Fruit fly (Drosophila melanogaster): ENCODE results near the gene mRpS24.

Gene mRpS24

DNA sequence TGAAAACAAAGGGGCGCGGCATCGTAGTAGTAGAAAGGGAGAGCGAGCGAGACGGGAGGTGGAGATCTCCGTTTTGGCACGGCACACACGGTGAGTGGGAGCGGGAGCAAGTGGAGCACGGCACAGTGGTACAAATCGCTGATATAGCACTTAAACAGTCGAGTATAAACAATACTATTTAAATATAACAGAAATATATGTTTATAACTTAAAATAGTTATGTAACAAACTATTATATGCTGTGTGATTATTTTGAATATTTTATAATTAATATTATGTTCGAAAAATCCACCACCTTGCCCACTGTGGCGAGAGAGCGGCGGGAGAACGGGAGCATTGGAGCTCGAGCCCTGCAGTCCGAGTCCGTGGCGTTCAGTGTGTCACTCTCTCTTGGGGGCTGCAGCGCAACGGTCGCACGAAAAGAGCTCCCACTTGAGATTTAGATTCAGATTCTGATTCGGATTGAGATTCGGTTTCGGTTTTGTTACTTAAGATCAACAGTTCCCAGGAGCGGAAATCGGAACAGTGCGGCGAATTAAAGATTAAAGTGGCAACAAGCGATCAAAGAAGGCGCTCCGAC is 22.2 kb downstream of the mRpS24 start, which contains the start of gene Kal1 (continued):
- TF ChIP-seq Aef1 (GFP tag; IDR thresholded peaks at IDR 0.05) (peak; percentile 82), E2f2 (GFP tag; IDR thresholded peaks at IDR 0.05) (peak; percentile 78), nerfin-2 (GFP tag; IDR thresholded peaks at IDR 0.05; ENCODE audit: partially characterized antibody) (no peak), CG7963 (GFP tag; IDR thresholded peaks at IDR 0.05; ENCODE audit: partially characterized antibody) (no peak), CG16813 (GFP tag; IDR thresholded peaks at IDR 0.05; ENCODE audit: partially characterized antibody) (no peak), TFAM (GFP tag; optimal IDR thresholded peaks at IDR 0.05) (peak; percentile 63), sisA (GFP tag; IDR thresholded peaks at IDR 0.05) (peak; percentile 90), zen2 (GFP tag; IDR thresholded peaks at IDR 0.05; ENCODE audit: partially characterized antibody) (no peak), CG9437 (GFP tag; optimal IDR thresholded peaks at IDR 0.05) (peak; percentile 81), pb (GFP tag; optimal IDR thresholded peaks at IDR 0.05) (no peak), CG6254 (GFP tag; optimal IDR thresholded peaks at IDR 0.05) (peak; percentile 95), cas (GFP tag; IDR thresholded peaks at IDR 0.05) (peak; percentile 57), esg (GFP tag; conservative IDR thresholded peaks at IDR 0.05) (peak; percentile 86), ttk (GFP tag; IDR thresholded peaks at IDR 0.05) (peak; percentile 90), odd (GFP tag; optimal IDR thresholded peaks at IDR 0.05) (peak; percentile 94), corto (GFP tag; optimal IDR thresholded peaks at IDR 0.05) (peak; percentile 94), CG17829 (tag; optimal IDR thresholded peaks at IDR 0.05) (peak; percentile 95), gem (tag; optimal IDR thresholded peaks at IDR 0.05) (peak; percentile 96), oc (tag; optimal IDR thresholded peaks at IDR 0.05) (peak; percentile 96), pita (GFP tag; optimal IDR thresholded peaks at IDR 0.05) (no peak), Meics (GFP tag; optimal IDR thresholded peaks at IDR 0.05) (peak; percentile 82), z (GFP tag; IDR thresholded peaks at IDR 0.05) (peak; percentile 60; the same call in 2 of the 3 replicates), B-H1 (GFP tag; IDR thresholded peaks at IDR 0.05) (peak; percentile 80), fd3F (GFP tag; optimal IDR thresholded peaks at IDR 0.05) (peak; percentile 80), crol (GFP tag; IDR thresholded peaks at IDR 0.05) (peak; percentile 69), CG7372 (GFP tag; IDR thresholded peaks at IDR 0.05) (peak; percentile 73), CG11695 (GFP tag; IDR thresholded peaks at IDR 0.05) (peak; percentile 95), H2.0 (GFP tag; IDR thresholded peaks at IDR 0.05) (peak; percentile 90), CG11504 (tag; optimal IDR thresholded peaks at IDR 0.05) (peak; percentile 95), Hand (GFP tag; optimal IDR thresholded peaks at IDR 0.05) (peak; percentile 73), Dip3 (GFP tag; optimal IDR thresholded peaks at IDR 0.05) (no peak), ewg (GFP tag; optimal IDR thresholded peaks at IDR 0.05) (peak; percentile 91), CG8089 (GFP tag; optimal IDR thresholded peaks at IDR 0.05) (no peak), CG11247 (GFP tag; IDR thresholded peaks at IDR 0.05) (peak; percentile 78), MESR4 (GFP tag; optimal IDR thresholded peaks at IDR 0.05) (peak; percentile 35), zen (tag; optimal IDR thresholded peaks at IDR 0.05) (peak; percentile 81), hbn (GFP tag; IDR thresholded peaks at IDR 0.05; ENCODE audit: partially characterized antibody) (no peak), ATbp (GFP tag; optimal IDR thresholded peaks at IDR 0.05) (peak; percentile 96), CG30403 (GFP tag; optimal IDR thresholded peaks at IDR 0.05) (peak; percentile 88), GATAe (GFP tag; conservative IDR thresholded peaks at IDR 0.05) (0 out of 2 replicates have a peak, but pooled peaks have one; percentile 20), az2 (GFP tag; optimal IDR thresholded peaks at IDR 0.05) (peak; percentile 89), caup (GFP tag; optimal IDR thresholded peaks at IDR 0.05; ENCODE audit: severe bottlenecking) (peak; percentile 81), CG3281 (GFP tag; optimal IDR thresholded peaks at IDR 0.05) (peak; percentile 85), CG4424 (GFP tag; optimal IDR thresholded peaks at IDR 0.05) (peak; percentile 92), CG30020 (tag; optimal IDR thresholded peaks at IDR 0.05) (peak; percentile 64), CG4404 (GFP tag; IDR thresholded peaks at IDR 0.05) (peak; percentile 63), CkIIα-i1 (GFP tag; IDR thresholded peaks at IDR 0.05) (no peak), disco-r (GFP tag; optimal IDR thresholded peaks at IDR 0.05) (no peak), schlank (tag; optimal IDR thresholded peaks at IDR 0.05) (peak; percentile 46), CG12744 (GFP tag; optimal IDR thresholded peaks at IDR 0.05) (no peak)
